Worm (Caenorhabditis elegans) whole organism, mixed stage, embryonic: ENCODE measurements around the gene Y41D4B.17.

Source experiments
- M03D4.4 ChIP-seq: sonication (generic microtip); optimal IDR thresholded peaks from 2 replicates; lab custom pipeline; 2017; ENCODE audit warnings: mild to moderate bottlenecking, missing genetic modification characterization, missing compliant biosample characterization
- bed-3 ChIP-seq: fragments of 200-800 bp; sonication (Bioruptor generic); optimal IDR thresholded peaks from 3 replicates; lab custom pipeline; 2018; ENCODE audit warnings: mild to moderate bottlenecking, missing genetic modification characterization, moderate library complexity, missing compliant biosample characterization
- blmp-1 ChIP-seq: fragments of 150-350 bp; optimal IDR thresholded peaks from 2 replicates; lab custom pipeline; 2014; ENCODE audit warnings: missing biosample characterization, missing genetic modification characterization
- ceh-39 ChIP-seq: fragments of 150-350 bp; optimal IDR thresholded peaks from 2 replicates; lab custom pipeline; 2014; ENCODE audit warnings: missing biosample characterization, missing genetic modification characterization
- ces-1 ChIP-seq: fragments of 150-350 bp; optimal IDR thresholded peaks from 2 replicates; lab custom pipeline; 2014; ENCODE audit warnings: missing biosample characterization, missing genetic modification reagents, missing genetic modification characterization
- cnd-1 ChIP-seq: fragments of 200-800 bp; sonication (Bioruptor generic); optimal IDR thresholded peaks from 2 replicates; lab custom pipeline; 2018; ENCODE audit warnings: mild to moderate bottlenecking, missing genetic modification characterization, missing compliant biosample characterization
- drap-1 ChIP-seq: fragments of 200-800 bp; sonication (Bioruptor generic); optimal IDR thresholded peaks from 3 replicates; lab custom pipeline; 2018; ENCODE audit warnings: mild to moderate bottlenecking, missing genetic modification characterization, missing compliant biosample characterization
- elt-1 ChIP-seq: sonication (generic microtip); optimal IDR thresholded peaks from 2 replicates; lab custom pipeline; 2017; ENCODE audit warnings: missing genetic modification characterization, mild to moderate bottlenecking, missing compliant biosample characterization, antibody characterized with exemption, moderate library complexity, borderline replicate concordance; ENCODE audit not compliant: insufficient read depth
- elt-3 ChIP-seq: fragments of 150-350 bp; optimal IDR thresholded peaks from 2 replicates; lab custom pipeline; 2014; ENCODE audit warnings: missing biosample characterization, missing genetic modification characterization
- flh-1 ChIP-seq: fragments of 200-800 bp; sonication (Bioruptor generic); optimal IDR thresholded peaks from 2 replicates; lab custom pipeline; 2018; ENCODE audit warnings: mild to moderate bottlenecking, missing genetic modification characterization, moderate library complexity, missing compliant biosample characterization
- ham-2 ChIP-seq: fragments of 200-800 bp; sonication (Bioruptor generic); optimal IDR thresholded peaks from 2 replicates; lab custom pipeline; 2018; ENCODE audit warnings: mild to moderate bottlenecking, missing genetic modification characterization, missing compliant biosample characterization
- hlh-1 ChIP-seq: fragments of 150-350 bp; optimal IDR thresholded peaks from 2 replicates; lab custom pipeline; 2014; ENCODE audit warnings: missing biosample characterization, missing genetic modification reagents, missing genetic modification characterization
- lin-32 ChIP-seq: fragments of 200-800 bp; sonication (Bioruptor generic); optimal IDR thresholded peaks from 2 replicates; lab custom pipeline; 2018; ENCODE audit warnings: mild to moderate bottlenecking, missing genetic modification characterization, missing compliant biosample characterization
- lsy-2 ChIP-seq: fragments of 150-350 bp; optimal IDR thresholded peaks from 2 replicates; lab custom pipeline; 2014; ENCODE audit warnings: missing biosample characterization, missing genetic modification characterization
- mab-5 ChIP-seq: fragments of 150-350 bp; optimal IDR thresholded peaks from 2 replicates; lab custom pipeline; 2014; ENCODE audit warnings: missing biosample characterization, missing genetic modification characterization
- mep-1 ChIP-seq: fragments of 150-350 bp; optimal IDR thresholded peaks from 2 replicates; lab custom pipeline; 2017; ENCODE audit warnings: missing biosample characterization, missing genetic modification reagents, missing genetic modification characterization, inconsistent platforms
- mls-2 ChIP-seq: sonication (generic microtip); optimal IDR thresholded peaks from 2 replicates; lab custom pipeline; 2016; ENCODE audit warnings: mild to moderate bottlenecking, missing genetic modification characterization, moderate library complexity, missing compliant biosample characterization
- nhr-12 ChIP-seq: fragments of 150-350 bp; optimal IDR thresholded peaks from 2 replicates; lab custom pipeline; 2014; ENCODE audit warnings: missing biosample characterization, missing genetic modification characterization
- nhr-2 ChIP-seq: fragments of 150-350 bp; optimal IDR thresholded peaks from 2 replicates; lab custom pipeline; 2014; ENCODE audit warnings: missing biosample characterization, missing genetic modification characterization
- nhr-237 ChIP-seq: fragments of 150-350 bp; optimal IDR thresholded peaks from 2 replicates; lab custom pipeline; 2014; ENCODE audit warnings: missing biosample characterization, missing genetic modification characterization
- nhr-28 ChIP-seq: fragments of 150-350 bp; optimal IDR thresholded peaks from 2 replicates; lab custom pipeline; 2014; ENCODE audit warnings: missing biosample characterization, missing genetic modification characterization
- nhr-76 ChIP-seq: sonication (generic microtip); optimal IDR thresholded peaks from 2 replicates; lab custom pipeline; 2017; ENCODE audit warnings: missing biosample characterization, missing genetic modification characterization
- sem-2 ChIP-seq: fragments of 200-800 bp; sonication (Bioruptor generic); optimal IDR thresholded peaks from 2 replicates; lab custom pipeline; 2018; ENCODE audit warnings: mild to moderate bottlenecking, missing genetic modification characterization, missing compliant biosample characterization
- snpc-4 ChIP-seq: fragments of 150-350 bp; optimal IDR thresholded peaks from 2 replicates; lab custom pipeline; 2014; ENCODE audit warnings: missing biosample characterization, missing genetic modification characterization
- sptf-1 ChIP-seq: sonication (generic microtip); optimal IDR thresholded peaks from 2 replicates; lab custom pipeline; 2017; ENCODE audit warnings: mild to moderate bottlenecking, missing genetic modification characterization, moderate library complexity, missing compliant biosample characterization
- tbx-8 ChIP-seq: fragments of 200-800 bp; sonication (Bioruptor generic); optimal IDR thresholded peaks from 2 replicates; lab custom pipeline; 2018; ENCODE audit warnings: mild to moderate bottlenecking, missing genetic modification characterization, moderate library complexity, missing compliant biosample characterization
- unc-62 ChIP-seq: fragments of 150-350 bp; optimal IDR thresholded peaks from 2 replicates; lab custom pipeline; 2014; ENCODE audit warnings: missing biosample characterization, missing genetic modification reagents, missing genetic modification characterization
- zip-8 ChIP-seq: fragments of 150-350 bp; optimal IDR thresholded peaks from 2 replicates; lab custom pipeline; 2014; ENCODE audit warnings: missing biosample characterization, missing genetic modification characterization

Gene Y41D4B.17

DNA sequence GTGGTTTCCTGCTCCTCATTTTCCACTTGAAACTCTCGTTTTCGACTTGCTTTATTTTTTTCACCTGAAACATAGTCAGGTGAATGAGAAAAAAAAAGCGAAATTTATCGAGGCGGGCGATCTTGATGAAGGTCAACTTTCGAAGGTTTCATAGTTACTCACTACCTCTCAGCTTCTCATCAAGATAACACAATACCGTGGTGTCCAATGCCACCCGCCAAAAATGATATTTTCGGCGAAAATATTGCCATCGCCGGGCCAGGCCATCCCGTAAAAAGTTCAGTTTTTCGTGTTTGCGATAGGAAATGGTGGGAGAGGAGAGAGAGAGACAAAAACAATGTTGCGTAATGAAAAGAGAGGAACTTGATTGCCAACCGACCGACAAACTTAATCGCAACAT is 12.8 kb upstream of the Y41D4B.17 start:
- TF ChIP-seq lsy-2 (tag; lab: Kevin White, UChicago): no peak
- no peak for TF ChIP-seq drap-1
- no peak for TF ChIP-seq mep-1 (tag; lab: Kevin White, UChicago)
- TF ChIP-seq nhr-76 (tag; lab: Kevin White, UChicago): no peak

DNA sequence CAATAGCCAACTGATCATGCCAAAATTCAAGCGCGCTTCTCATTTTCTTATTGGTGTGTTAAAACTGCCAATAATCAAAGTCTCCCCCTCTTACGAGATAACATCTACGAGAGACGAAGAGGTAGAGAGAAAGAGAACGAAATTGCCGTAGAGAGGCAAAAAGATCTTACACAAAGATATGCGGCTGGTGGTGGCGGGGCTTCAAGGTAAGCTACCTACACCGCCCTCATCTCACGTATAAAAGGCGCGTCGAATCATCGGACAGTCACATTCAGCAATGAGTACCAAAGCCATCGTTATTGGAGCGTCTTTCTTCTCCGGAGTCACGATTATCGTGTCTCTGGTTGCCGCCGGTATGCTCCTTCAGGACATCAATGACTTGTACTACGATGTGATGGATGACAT is 11.4 kb upstream of the Y41D4B.17 start, which contains the start of gene col-107:
Gene col-107 (plus strand): TSS at position 265 of the 405 bp plus-strand sequence.
- TF ChIP-seq nhr-2 (tag; lab: Kevin White, UChicago) (no peak), elt-1 (tag; lab: Kevin White, UChicago) (peak; percentile 88), drap-1 (no peak), ham-2 (GFP tag; lab: Kevin White, UChicago) (peak; percentile 50)

DNA sequence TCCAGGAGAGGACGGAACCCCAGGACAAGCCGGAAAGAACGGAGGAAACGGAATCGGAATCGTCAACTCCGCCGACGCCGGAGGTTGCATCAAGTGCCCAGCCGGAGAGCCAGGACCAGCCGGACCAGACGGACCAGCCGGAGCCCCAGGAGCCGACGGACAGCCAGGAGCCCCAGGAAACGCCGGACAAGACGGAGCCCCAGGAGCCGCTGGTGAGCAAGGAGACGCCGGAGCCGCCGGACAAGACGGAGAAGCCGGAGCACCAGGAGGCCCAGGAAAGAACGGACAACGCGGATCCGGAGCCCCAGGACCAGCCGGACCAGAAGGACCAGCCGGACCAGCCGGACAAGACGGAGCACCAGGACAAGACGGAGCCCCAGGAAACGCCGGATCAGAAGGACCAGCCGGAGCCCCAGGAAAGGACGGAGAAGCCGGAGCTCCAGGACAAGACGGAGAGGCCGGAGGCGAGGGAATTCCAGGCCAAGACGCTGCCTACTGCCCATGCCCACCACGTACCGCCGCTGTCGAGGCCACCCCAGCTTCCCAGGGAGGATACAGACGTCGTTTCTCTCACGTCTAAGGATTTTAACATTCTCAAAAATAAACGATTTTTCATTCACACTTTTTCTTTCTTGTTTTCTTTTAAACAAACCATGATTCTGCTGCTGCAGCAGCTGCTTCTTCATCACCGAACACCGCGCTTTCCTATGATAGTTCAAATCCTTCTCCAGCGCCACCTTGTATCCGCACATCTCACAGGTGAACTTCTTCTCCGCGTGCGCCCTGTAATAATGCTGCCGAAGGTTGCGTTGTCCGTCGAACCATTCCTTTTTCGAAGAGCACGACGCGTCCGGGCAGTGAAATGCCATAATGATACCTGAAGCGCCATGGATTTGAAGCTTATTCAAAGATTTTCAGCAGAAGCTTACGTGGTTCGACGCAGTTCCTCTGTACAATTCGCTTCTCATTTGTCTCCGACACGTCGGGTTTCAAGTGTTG is 10.5 kb upstream of the Y41D4B.17 start:
- TF ChIP-seq M03D4.4 (tag; lab: Kevin White, UChicago): no peak
- no peak for TF ChIP-seq ces-1 (GFP tag; lab: Kevin White, UChicago)
- TF ChIP-seq nhr-237 (tag; lab: Kevin White, UChicago): no peak
- no peak for TF ChIP-seq unc-62 (GFP tag; lab: Kevin White, UChicago)
- no peak for TF ChIP-seq lin-32 (GFP tag; lab: Kevin White, UChicago)
- TF ChIP-seq lsy-2 (tag; lab: Kevin White, UChicago): no peak
- TF ChIP-seq blmp-1 (tag; lab: Kevin White, UChicago): no peak
- TF ChIP-seq drap-1: no peak
- TF ChIP-seq bed-3 (GFP tag; lab: Kevin White, UChicago): no peak
- no peak for TF ChIP-seq sptf-1 (tag; lab: Kevin White, UChicago)
- no peak for TF ChIP-seq elt-3
- no peak for TF ChIP-seq cnd-1
- no peak for TF ChIP-seq hlh-1
- no peak for TF ChIP-seq sem-2
- no peak for TF ChIP-seq nhr-28
- no peak for TF ChIP-seq snpc-4 (tag; lab: Kevin White, UChicago)
- TF ChIP-seq tbx-8 (GFP tag; lab: Kevin White, UChicago): no peak

DNA sequence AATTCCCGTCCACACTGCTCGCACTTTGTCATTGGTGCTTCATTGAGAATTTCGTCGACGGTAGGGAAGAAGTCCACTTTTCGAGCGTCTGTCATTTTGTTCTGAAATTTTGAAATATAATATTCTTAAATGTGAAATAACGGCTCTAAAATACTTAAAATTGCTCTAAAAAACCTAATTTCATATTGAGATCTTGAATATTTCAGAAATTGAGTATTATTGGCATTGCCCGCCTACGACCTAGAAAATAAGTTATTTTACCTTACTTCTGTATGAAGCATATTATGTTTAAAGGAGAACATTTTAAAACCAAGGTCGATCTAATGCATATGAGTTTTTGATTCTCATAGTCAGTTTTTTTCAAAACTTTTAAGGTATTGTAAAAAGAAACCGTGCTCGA is 9.8 kb upstream of the Y41D4B.17 start, which contains the start of gene C34H4.5:
Gene C34H4.5 (minus strand): TSS at position 101 of the 400 bp plus-strand sequence.
- TF ChIP-seq zip-8 (tag; lab: Kevin White, UChicago) (no peak), hlh-1 (no peak), sptf-1 (tag; lab: Kevin White, UChicago) (no peak), nhr-12 (tag; lab: Kevin White, UChicago) (no peak), flh-1 (GFP tag; lab: Kevin White, UChicago) (no peak), nhr-237 (tag; lab: Kevin White, UChicago) (no peak), mep-1 (tag; lab: Kevin White, UChicago) (no peak), mab-5 (tag; lab: Kevin White, UChicago) (no peak), lin-32 (GFP tag; lab: Kevin White, UChicago) (no peak), M03D4.4 (tag; lab: Kevin White, UChicago) (no peak), blmp-1 (tag; lab: Kevin White, UChicago) (no peak), mls-2 (tag; lab: Kevin White, UChicago) (no peak), bed-3 (GFP tag; lab: Kevin White, UChicago) (no peak), ceh-39 (tag; lab: Kevin White, UChicago) (no peak), drap-1 (no peak), nhr-2 (tag; lab: Kevin White, UChicago) (no peak)

DNA sequence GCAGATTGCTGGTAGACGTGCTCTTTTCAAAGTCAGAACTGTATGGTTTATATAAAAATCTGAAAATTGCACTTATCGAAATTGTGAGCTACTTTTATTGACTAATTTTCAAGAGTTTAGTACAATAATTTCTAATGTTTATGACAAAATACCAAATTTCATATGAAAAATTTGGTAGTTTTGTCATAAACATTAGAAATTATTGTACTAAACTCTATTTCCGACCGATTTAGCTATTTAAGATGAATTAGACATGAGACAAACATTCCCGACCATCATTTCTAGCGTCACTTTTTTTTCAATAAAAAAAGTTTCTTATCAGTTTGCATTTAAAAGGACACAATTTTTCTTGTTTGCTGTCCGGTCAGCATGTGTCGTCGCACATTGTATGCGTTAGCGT is 9.3 kb upstream of the Y41D4B.17 start, which contains the start of gene tag-244:
Gene tag-244 (plus strand): TSS at position 301 of the 400 bp plus-strand sequence.
- TF ChIP-seq sem-2 (no peak), mep-1 (tag; lab: Kevin White, UChicago) (no peak), M03D4.4 (tag; lab: Kevin White, UChicago) (no peak), elt-3 (no peak), nhr-28 (no peak)
- TF ChIP-seq, all 35 proteins: peak for 0
